Worm (Caenorhabditis elegans) whole organism, early embryonic: Measurements from ENCODE around the gene hsp-6.

Experiments
- F13C5.2 ChIP-seq: sonication (generic microtip); optimal IDR thresholded peaks from 2 replicates; lab custom pipeline; 2017; ENCODE audit warnings: mild to moderate bottlenecking, missing genetic modification characterization, inconsistent platforms, missing compliant biosample characterization
- aly-1 ChIP-seq: sonication (generic microtip); optimal IDR thresholded peaks from 2 replicates; lab custom pipeline; 2016; ENCODE audit warnings: missing genetic modification characterization, missing compliant biosample characterization
- ama-1 ChIP-seq: fragments of 150-350 bp; optimal IDR thresholded peaks from 2 replicates; lab custom pipeline; 2014
- ceh-13 ChIP-seq: fragments of 200-800 bp; sonication (Bioruptor generic); optimal IDR thresholded peaks from 2 replicates; lab custom pipeline; 2018; ENCODE audit warnings: mild to moderate bottlenecking, missing genetic modification characterization, missing compliant biosample characterization
- ceh-36 ChIP-seq: sonication (generic microtip); optimal IDR thresholded peaks from 2 replicates; lab custom pipeline; 2016; ENCODE audit warnings: missing genetic modification characterization, inconsistent platforms, missing compliant biosample characterization
- flt-1 ChIP-seq: fragments of 200-800 bp; sonication (Bioruptor generic); IDR thresholded peaks from 2 replicates; pipeline ENCODE4 v1.3.6; 2022; ENCODE audit warnings: missing genetic modification characterization, missing compliant biosample characterization
- hmbx-1 ChIP-seq: sonication (generic microtip); optimal IDR thresholded peaks from 2 replicates; lab custom pipeline; 2016; ENCODE audit warnings: mild to moderate bottlenecking, missing genetic modification characterization, missing compliant biosample characterization
- hmg-4 ChIP-seq: fragments of 200-800 bp; sonication (Bioruptor generic); optimal IDR thresholded peaks from 2 replicates; lab custom pipeline; 2018; ENCODE audit warnings: mild to moderate bottlenecking, missing genetic modification characterization, missing compliant biosample characterization
- hnd-1 ChIP-seq: sonication (generic microtip); optimal IDR thresholded peaks from 2 replicates; lab custom pipeline; 2016; ENCODE audit warnings: missing genetic modification characterization, missing compliant biosample characterization
- scrt-1 ChIP-seq: fragments of 200-800 bp; sonication (Bioruptor generic); IDR thresholded peaks from 2 replicates; pipeline ENCODE4 v1.3.6; 2022; ENCODE audit warnings: missing genetic modification characterization, missing compliant biosample characterization
- tbx-11 ChIP-seq: fragments of 200-800 bp; sonication (Bioruptor generic); IDR thresholded peaks from 2 replicates; pipeline ENCODE4 v1.3.6; 2022; ENCODE audit warnings: missing genetic modification characterization, missing compliant biosample characterization
- tbx-37 ChIP-seq: fragments of 200-800 bp; sonication (Bioruptor generic); conservative IDR thresholded peaks from 2 replicates; pipeline ENCODE4 v1.3.6; 2022; ENCODE audit warnings: missing genetic modification reagents, missing genetic modification characterization, missing compliant biosample characterization

- TF ChIP-seq ceh-36 (tag; lab: Kevin White, UChicago): no peak
- TF ChIP-seq flt-1 (GFP tag; lab: Robert Waterston, UW): 0 out of 2 replicates have a peak, but pooled peaks have one; percentile 7
- TF ChIP-seq tbx-37: no peak; the same call in 1 of the 2 replicates
- TF ChIP-seq ama-1: no peak
- peak; percentile 57 for TF ChIP-seq F13C5.2 (tag; lab: Kevin White, UChicago)
- TF ChIP-seq hmg-4 (GFP tag; lab: Kevin White, UChicago): peak; percentile 25
- TF ChIP-seq hmbx-1 (tag; lab: Kevin White, UChicago): no peak
- no peak for TF ChIP-seq hnd-1
- no peak for TF ChIP-seq tbx-11 (GFP tag; lab: Robert Waterston, UW)
- no peak for TF ChIP-seq ceh-13 (GFP tag; lab: Kevin White, UChicago)
- no peak for TF ChIP-seq scrt-1 (GFP tag; lab: Robert Waterston, UW)
- no peak for TF ChIP-seq aly-1 (tag; lab: Kevin White, UChicago)
Observed at ce11 chrV:4826710-4827380, at the start of gene hsp-6, which contains the start of gene C37H5.5.
